ENCODE assay signal across 5 worm cellular contexts in the genomic region with DNA sequence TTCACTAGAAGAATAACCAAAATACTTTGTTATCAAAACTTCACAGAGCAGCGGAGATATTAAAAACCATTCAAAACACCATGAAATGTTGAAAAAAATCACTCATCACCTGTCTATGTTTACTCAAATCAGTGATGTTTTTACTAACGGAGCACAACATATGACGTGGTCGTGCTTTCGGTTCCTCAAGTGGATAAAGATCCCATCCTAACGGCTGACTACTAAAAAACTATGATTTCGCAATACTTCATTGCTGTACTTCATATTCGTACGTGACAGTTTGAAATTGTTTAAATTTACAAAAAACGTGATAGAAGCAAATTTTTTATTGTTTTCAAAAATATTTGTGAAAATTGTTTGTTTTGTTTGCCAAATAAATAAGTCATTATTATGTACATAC.
TF ChIP-seq lines count a peak whose summit lies in the region.

No protein-coding gene starts in this region.

TF ChIP-seq in whole organism, L1 larva, 84 proteins besides CTCF, POLR2A, EP300 and RAD21:
- TF ChIP-seq zip-4 (GFP tag; optimal IDR thresholded peaks at IDR 0.05; lab: Kevin White, UChicago) (peak; percentile 62), efl-1 (optimal IDR thresholded peaks at IDR 0.05; lab: Kevin White, UChicago) (no peak), efl-1 (GFP tag; optimal IDR thresholded peaks at IDR 0.05 in 1 of 2; lab: Kevin White, UChicago) (peak in 1 of 2 experiments; percentile 20), lin-39 (tag; optimal IDR thresholded peaks at IDR 0.05; lab: Kevin White, UChicago) (no peak), nhr-90 (tag; optimal IDR thresholded peaks at IDR 0.05; lab: Kevin White, UChicago; ENCODE audit: poor library complexity) (no peak)

TF ChIP-seq in whole organism, L2 larva, 48 proteins besides CTCF, POLR2A, EP300 and RAD21:
- TF ChIP-seq nhr-129 (tag; optimal IDR thresholded peaks at IDR 0.05; lab: Kevin White, UChicago) (peak; percentile 62), aly-2 (tag; optimal IDR thresholded peaks at IDR 0.05; lab: Kevin White, UChicago) (no peak)

TF ChIP-seq in whole organism, L3 larva, 47 proteins besides CTCF, POLR2A, EP300 and RAD21:
- TF ChIP-seq pha-4 (tag; optimal IDR thresholded peaks at IDR 0.05; lab: Kevin White, UChicago) = peak; percentile 52
- TF ChIP-seq nhr-67 (tag; optimal IDR thresholded peaks at IDR 0.05; lab: Kevin White, UChicago) = no peak
- TF ChIP-seq aly-2 (tag; optimal IDR thresholded peaks at IDR 0.05; lab: Kevin White, UChicago) = no peak
- no peak for TF ChIP-seq nhr-76 (tag; optimal IDR thresholded peaks at IDR 0.05; lab: Kevin White, UChicago)
- no peak for TF ChIP-seq sea-2 (GFP tag; optimal IDR thresholded peaks at IDR 0.05; lab: Kevin White, UChicago)

TF ChIP-seq in whole organism, L4 larva, 104 proteins besides CTCF, POLR2A, EP300 and RAD21:
- peak in 1 of 2 experiments; percentile 94 for TF ChIP-seq daf-16 (GFP tag; optimal IDR thresholded peaks at IDR 0.05; lab: Kevin White, UChicago)
- no peak for TF ChIP-seq daf-16 (tag; optimal IDR thresholded peaks at IDR 0.05; lab: Kevin White, UChicago)
- TF ChIP-seq lin-15B (tag; optimal IDR thresholded peaks at IDR 0.05; lab: Kevin White, UChicago) = no peak
- no peak for TF ChIP-seq dmd-8 (GFP tag; IDR thresholded peaks at IDR 0.05; lab: Robert Waterston, UW)
- TF ChIP-seq ZK337.2 (GFP tag; IDR thresholded peaks at IDR 0.05; lab: Robert Waterston, UW) = no peak
- TF ChIP-seq hlh-11 (tag; optimal IDR thresholded peaks at IDR 0.05; lab: Kevin White, UChicago) = no peak
- TF ChIP-seq dmd-6 (GFP tag; IDR thresholded peaks at IDR 0.05; lab: Robert Waterston, UW) = no peak
- TF ChIP-seq F10B5.3 (tag; optimal IDR thresholded peaks at IDR 0.05; lab: Kevin White, UChicago) = no peak
- no peak for TF ChIP-seq F49E8.2 (tag; optimal IDR thresholded peaks at IDR 0.05; lab: Kevin White, UChicago; ENCODE audit: borderline replicate concordance)
- TF ChIP-seq spr-1 (tag; optimal IDR thresholded peaks at IDR 0.05; lab: Kevin White, UChicago) = no peak
- TF ChIP-seq hlh-30 (tag; optimal IDR thresholded peaks at IDR 0.05; lab: Kevin White, UChicago; ENCODE audit: insufficient read depth) = peak; percentile 44
- peak in 1 of 2 experiments; percentile 95 for TF ChIP-seq hif-1 (tag; optimal IDR thresholded peaks at IDR 0.05; lab: Kevin White, UChicago)

TF ChIP-seq in whole organism, young adult, 124 proteins besides CTCF, POLR2A, EP300 and RAD21:
- TF ChIP-seq mxl-1 (tag; optimal IDR thresholded peaks at IDR 0.05; lab: Kevin White, UChicago) (no peak), aptf-3 (GFP tag; IDR thresholded peaks at IDR 0.05; lab: Robert Waterston, UW) (no peak), nfyb-1 (GFP tag; IDR thresholded peaks at IDR 0.05; lab: Robert Waterston, UW) (0 out of 2 replicates have a peak, but pooled peaks have one; percentile 13), K12H6.12 (tag; optimal IDR thresholded peaks at IDR 0.05; lab: Kevin White, UChicago) (peak; percentile 39), tbp1 (GFP tag; optimal IDR thresholded peaks at IDR 0.05; lab: Kevin White, UChicago) (no peak), nhr-80 (tag; optimal IDR thresholded peaks at IDR 0.05; lab: Kevin White, UChicago) (no peak), Y67H2A.10 (GFP tag; conservative IDR thresholded peaks at IDR 0.05; lab: Robert Waterston, UW) (no peak), madf-10 (tag; optimal IDR thresholded peaks at IDR 0.05; lab: Kevin White, UChicago) (no peak), ztf-3 (GFP tag; optimal IDR thresholded peaks at IDR 0.05; lab: Kevin White, UChicago) (no peak), cebp-1 (GFP tag; IDR thresholded peaks at IDR 0.05; lab: Robert Waterston, UW) (peak; percentile 87), cebp-1 (tag; optimal IDR thresholded peaks at IDR 0.05; lab: Kevin White, UChicago) (peak; percentile 97), T26A5.8 (tag; optimal IDR thresholded peaks at IDR 0.05; lab: Kevin White, UChicago) (no peak)
